Worm (Caenorhabditis elegans) whole organism, young adult: ENCODE results near the gene rsu-1.

Experiments used
- ama-1 ChIP-seq, 3 experiments: fragments of 150-350 bp in 1 of 3; sonication (generic microtip) in 2 of 3; optimal IDR thresholded peaks; 2 replicates each; lab custom pipeline; 2014 to 2018; ENCODE audit warnings: missing biosample characterization in 2 of 3, missing genetic modification characterization in 2 of 3, missing genetic modification reagents in 2 of 3
- snpc-4 ChIP-seq, 5 experiments: fragments of 150-350 bp in 1 of 5; sonication (generic microtip) in 4 of 5; optimal IDR thresholded peaks; 2 replicates each; lab custom pipeline; 2014 to 2018; ENCODE audit warnings: missing genetic modification characterization in 5 of 5, missing biosample characterization in 3 of 5, antibody characterized with exemption in 2 of 5, mild to moderate bottlenecking in 2 of 5, missing compliant biosample characterization in 2 of 5, missing genotype in 2 of 5, moderate library complexity in 2 of 5, missing genetic modification reagents in 1 of 5

ce11 chrIII:3487133-3487532 lies 15.3 kb downstream of the rsu-1 start:
- TF ChIP-seq ama-1 (optimal IDR thresholded peaks at IDR 0.05; lab: Kevin White, UChicago) (no peak), ama-1 (GFP tag; optimal IDR thresholded peaks at IDR 0.05; lab: Kevin White, UChicago) (no peak), snpc-4 (GFP tag; optimal IDR thresholded peaks at IDR 0.05; lab: Kevin White, UChicago) (no peak), snpc-4 (tag; optimal IDR thresholded peaks at IDR 0.05; lab: Kevin White, UChicago) (no peak)
